Worm (Caenorhabditis elegans) whole organism, late embryonic: ENCODE results near the gene srh-270.

ENCODE experiments used
- C08G9.2 ChIP-seq: sonication (generic microtip); optimal IDR thresholded peaks from 2 replicates; lab custom pipeline; 2016; ENCODE audit warnings: mild to moderate bottlenecking, missing genetic modification characterization, moderate library complexity, missing compliant biosample characterization
- C38D4.7 ChIP-seq: fragments of 200-800 bp; sonication (Bioruptor generic); optimal IDR thresholded peaks from 2 replicates; lab custom pipeline; 2018; ENCODE audit warnings: mild to moderate bottlenecking, missing genetic modification characterization, moderate library complexity, missing compliant biosample characterization
- K09A11.1 ChIP-seq: sonication (generic microtip); optimal IDR thresholded peaks from 2 replicates; lab custom pipeline; 2017; ENCODE audit warnings: antibody characterized with exemption, mild to moderate bottlenecking, missing genetic modification characterization, missing compliant biosample characterization; ENCODE audit not compliant: insufficient read depth
- T23F11.4 ChIP-seq: fragments of 200-800 bp; sonication (Bioruptor generic); optimal IDR thresholded peaks from 2 replicates; lab custom pipeline; 2018; ENCODE audit warnings: mild to moderate bottlenecking, missing genetic modification characterization, missing compliant biosample characterization
- Y22D7AL.16 ChIP-seq: sonication (generic microtip); optimal IDR thresholded peaks from 2 replicates; lab custom pipeline; 2016; ENCODE audit warnings: missing genetic modification characterization, missing compliant biosample characterization
- ahr-1 ChIP-seq: sonication (generic microtip); optimal IDR thresholded peaks from 2 replicates; lab custom pipeline; 2016; ENCODE audit warnings: missing genetic modification characterization, missing compliant biosample characterization
- ama-1 ChIP-seq: fragments of 150-350 bp; optimal IDR thresholded peaks from 2 replicates; lab custom pipeline; 2014
- ceh-18 ChIP-seq: sonication (generic microtip); optimal IDR thresholded peaks from 2 replicates; lab custom pipeline; 2016; ENCODE audit warnings: missing genetic modification characterization, missing compliant biosample characterization
- ceh-19 ChIP-seq: fragments of 200-800 bp; sonication (Bioruptor generic); optimal IDR thresholded peaks from 2 replicates; lab custom pipeline; 2018; ENCODE audit warnings: mild to moderate bottlenecking, missing genetic modification characterization, missing compliant biosample characterization
- ceh-2 ChIP-seq: sonication (generic microtip); optimal IDR thresholded peaks from 2 replicates; lab custom pipeline; 2016; ENCODE audit warnings: missing genotype, missing genetic modification characterization, missing compliant biosample characterization
- ceh-22 ChIP-seq: sonication (generic microtip); optimal IDR thresholded peaks from 2 replicates; lab custom pipeline; 2017; ENCODE audit warnings: missing biosample characterization, missing genetic modification characterization
- ceh-24 ChIP-seq: sonication (generic microtip); optimal IDR thresholded peaks from 2 replicates; lab custom pipeline; 2016; ENCODE audit warnings: mild to moderate bottlenecking, missing genetic modification characterization, missing compliant biosample characterization
- ceh-31 ChIP-seq: sonication (generic microtip); optimal IDR thresholded peaks from 2 replicates; lab custom pipeline; 2016; ENCODE audit warnings: missing genetic modification characterization, missing compliant biosample characterization
- ceh-45 ChIP-seq: fragments of 200-800 bp; sonication (Bioruptor generic); IDR thresholded peaks from 2 replicates; pipeline ENCODE4 v1.3.6; 2022; ENCODE audit warnings: missing genetic modification reagents, missing genetic modification characterization, missing compliant biosample characterization
- dmd-4 ChIP-seq: sonication (generic microtip); optimal IDR thresholded peaks from 2 replicates; lab custom pipeline; 2016; ENCODE audit warnings: borderline replicate concordance, missing genetic modification characterization, missing compliant biosample characterization
- elt-2 ChIP-seq: sonication (generic microtip); optimal IDR thresholded peaks from 2 replicates; lab custom pipeline; 2016; ENCODE audit warnings: missing genetic modification reagents, missing genetic modification characterization, missing compliant biosample characterization
- fkh-6 ChIP-seq: sonication (generic microtip); optimal IDR thresholded peaks from 2 replicates; lab custom pipeline; 2016; ENCODE audit warnings: missing genetic modification characterization, missing compliant biosample characterization
- gmeb-2 ChIP-seq: sonication (generic microtip); optimal IDR thresholded peaks from 2 replicates; lab custom pipeline; 2016; ENCODE audit warnings: missing genetic modification characterization, inconsistent platforms, missing compliant biosample characterization
- hlh-13 ChIP-seq: fragments of 200-800 bp; sonication (Bioruptor generic); optimal IDR thresholded peaks from 2 replicates; lab custom pipeline; 2018; ENCODE audit warnings: mild to moderate bottlenecking, missing genetic modification characterization, missing compliant biosample characterization
- hlh-15 ChIP-seq: sonication (generic microtip); optimal IDR thresholded peaks from 2 replicates; lab custom pipeline; 2016; ENCODE audit warnings: missing genetic modification characterization, missing compliant biosample characterization
- hlh-30 ChIP-seq: sonication (generic microtip); optimal IDR thresholded peaks from 2 replicates; lab custom pipeline; 2017; ENCODE audit warnings: antibody characterized with exemption, missing genetic modification characterization, missing compliant biosample characterization; ENCODE audit not compliant: insufficient read depth
- lim-6 ChIP-seq: sonication (generic microtip); optimal IDR thresholded peaks from 2 replicates; lab custom pipeline; 2016; ENCODE audit warnings: missing genetic modification characterization, missing compliant biosample characterization
- madf-2 ChIP-seq: sonication (generic microtip); optimal IDR thresholded peaks from 2 replicates; lab custom pipeline; 2017; ENCODE audit warnings: missing genetic modification characterization, missing compliant biosample characterization
- nhr-11 ChIP-seq: fragments of 150-350 bp; optimal IDR thresholded peaks from 2 replicates; lab custom pipeline; 2014; ENCODE audit warnings: missing biosample characterization, missing genetic modification characterization
- nhr-232 ChIP-seq: sonication (generic microtip); optimal IDR thresholded peaks from 2 replicates; lab custom pipeline; 2016; ENCODE audit warnings: missing genetic modification characterization, missing compliant biosample characterization
- npax-4 ChIP-seq: sonication (generic microtip); optimal IDR thresholded peaks from 2 replicates; lab custom pipeline; 2016; ENCODE audit warnings: missing genetic modification characterization, missing compliant biosample characterization
- pax-1 ChIP-seq: fragments of 150-350 bp; optimal IDR thresholded peaks from 2 replicates; lab custom pipeline; 2014; ENCODE audit warnings: missing biosample characterization, missing genetic modification characterization
- pha-2 ChIP-seq: sonication (generic microtip); optimal IDR thresholded peaks from 2 replicates; lab custom pipeline; 2017; ENCODE audit warnings: mild to moderate bottlenecking, missing genetic modification characterization, missing compliant biosample characterization
- ref-2 ChIP-seq: sonication (generic microtip); optimal IDR thresholded peaks from 2 replicates; lab custom pipeline; 2016; ENCODE audit warnings: missing genetic modification characterization, missing compliant biosample characterization
- sdc-2 ChIP-seq: sonication (generic microtip); optimal IDR thresholded peaks from 2 replicates; lab custom pipeline; 2016; ENCODE audit warnings: missing genotype, missing genetic modification characterization, missing compliant biosample characterization
- syd-9 ChIP-seq: sonication (generic microtip); optimal IDR thresholded peaks from 2 replicates; lab custom pipeline; 2016; ENCODE audit warnings: mild to moderate bottlenecking, missing genetic modification characterization, moderate library complexity, missing compliant biosample characterization
- tbx-7 ChIP-seq: sonication (generic microtip); optimal IDR thresholded peaks from 2 replicates; lab custom pipeline; 2016; ENCODE audit warnings: missing genotype, missing genetic modification characterization, missing compliant biosample characterization
- ttx-3 ChIP-seq: sonication (generic microtip); optimal IDR thresholded peaks from 2 replicates; lab custom pipeline; 2016; ENCODE audit warnings: missing genetic modification reagents, missing genetic modification characterization, missing compliant biosample characterization
- unc-42 ChIP-seq: sonication (generic microtip); optimal IDR thresholded peaks from 2 replicates; lab custom pipeline; 2016; ENCODE audit warnings: missing genotype, missing genetic modification characterization, missing compliant biosample characterization
- ztf-16 ChIP-seq: sonication (generic microtip); optimal IDR thresholded peaks from 2 replicates; lab custom pipeline; 2017; ENCODE audit warnings: missing genetic modification characterization, missing compliant biosample characterization

The srh-270 gene

ce11 chrV:2855473-2855872 is 5.9 kb downstream of the srh-270 start, which contains the start of gene srj-57:
Gene srj-57, minus strand, starts transcription at chrV:2855573.
- TF ChIP-seq ama-1 (lab: Kevin White, UChicago) (no peak), npax-4 (tag; lab: Kevin White, UChicago) (no peak), hlh-13 (GFP tag; lab: Kevin White, UChicago) (no peak), C08G9.2 (tag; lab: Kevin White, UChicago) (no peak), unc-42 (tag; lab: Kevin White, UChicago) (no peak), ceh-24 (tag; lab: Kevin White, UChicago) (no peak), hlh-30 (tag; lab: Kevin White, UChicago) (no peak), ref-2 (tag; lab: Kevin White, UChicago) (no peak), ceh-31 (tag; lab: Kevin White, UChicago) (no peak), fkh-6 (tag; lab: Kevin White, UChicago) (no peak), C38D4.7 (no peak)

DNA sequence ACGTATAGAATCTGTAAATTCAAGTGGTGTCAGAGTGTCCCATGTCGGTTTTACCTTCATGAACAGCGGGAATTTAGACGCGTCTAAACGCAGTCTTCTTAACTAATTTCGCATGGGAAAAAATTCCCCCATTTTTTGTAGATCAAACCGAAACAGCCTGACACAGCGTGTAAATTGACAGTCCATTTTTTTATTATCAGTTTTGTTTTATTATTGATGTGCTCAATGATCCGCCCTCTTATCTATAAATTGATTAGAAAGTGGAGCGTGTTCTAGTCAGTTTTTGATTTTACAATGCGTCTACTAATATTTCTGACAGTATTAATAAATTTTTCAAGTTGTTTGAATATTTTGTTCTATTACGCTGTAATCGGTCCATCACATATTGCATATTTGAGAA is 12.3 kb downstream of the srh-270 start, which contains the start of gene ugt-53:
Gene ugt-53 (plus strand): TSS at position 273 of the 400 bp plus-strand sequence.
- peak; percentile 6 for TF ChIP-seq elt-2 (tag; lab: Kevin White, UChicago)
- TF ChIP-seq ztf-16, result no peak
- TF ChIP-seq, all 69 proteins: peak for 1

DNA sequence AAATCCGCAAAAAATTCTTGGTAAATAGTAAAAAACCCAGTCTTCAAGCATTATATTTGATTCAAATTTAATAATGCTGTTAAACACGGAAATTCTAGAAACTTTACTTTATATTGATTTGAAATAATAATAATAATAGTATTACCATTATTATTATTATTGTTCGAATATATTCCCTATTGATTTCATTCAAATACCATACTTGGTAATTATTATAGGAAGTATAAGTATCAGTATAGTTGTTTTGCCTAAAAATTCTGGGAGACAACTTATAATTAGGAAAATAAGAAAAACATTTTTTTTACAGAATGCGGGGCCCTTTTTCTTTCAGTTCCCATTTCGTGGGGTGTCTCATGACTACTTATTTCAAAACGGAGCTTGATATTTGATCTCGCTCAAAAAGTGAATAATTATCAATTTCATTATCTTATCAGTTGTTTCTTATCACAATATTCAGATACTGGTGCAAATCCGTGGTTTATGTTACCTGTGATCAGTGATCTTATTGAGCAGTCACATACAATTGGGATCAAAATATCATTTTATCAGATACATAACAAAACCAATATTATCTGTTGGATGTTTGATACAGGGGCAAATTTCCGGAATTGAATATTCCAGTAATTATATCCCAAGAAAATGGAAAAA is 13.0 kb downstream of the srh-270 start, which contains the start of gene srj-49:
Gene srj-49 (minus strand): TSS at position 51 of the 648 bp plus-strand sequence.
- TF ChIP-seq gmeb-2 (tag; lab: Kevin White, UChicago), result no peak
- TF ChIP-seq elt-2 (tag; lab: Kevin White, UChicago), result peak; percentile 86
- TF ChIP-seq, all 69 proteins: peak for 1

DNA sequence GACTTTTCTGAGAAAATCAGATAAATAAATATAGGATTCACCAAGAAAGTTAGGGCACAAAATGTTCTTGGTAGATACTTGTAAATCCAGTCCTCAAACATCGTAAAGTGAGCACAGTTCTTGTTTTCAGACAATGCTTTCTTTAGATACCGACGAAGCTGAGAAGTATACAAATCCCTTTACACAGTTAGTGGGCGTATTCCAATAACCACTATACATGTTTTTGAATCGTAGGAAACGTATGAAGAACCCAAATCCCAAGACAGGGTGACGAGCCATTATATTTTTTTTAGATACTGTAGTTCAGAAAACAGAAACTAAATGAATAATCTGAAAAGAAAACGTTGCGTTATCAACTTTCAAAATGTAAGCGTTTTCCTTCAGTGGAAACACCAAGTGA is 15.6 kb downstream of the srh-270 start, which contains the start of gene srj-44:
Gene srj-44 (minus strand): TSS at position 101 of the 400 bp plus-strand sequence.
- no peak for TF ChIP-seq K09A11.1
- no peak for TF ChIP-seq ceh-45
- TF ChIP-seq syd-9 (tag; lab: Kevin White, UChicago), result no peak
- no peak for TF ChIP-seq Y22D7AL.16
- TF ChIP-seq ceh-2 (tag; lab: Kevin White, UChicago), result no peak
- TF ChIP-seq lim-6, result no peak
- no peak for TF ChIP-seq sdc-2 (tag; lab: Kevin White, UChicago)
- TF ChIP-seq nhr-232 (tag; lab: Kevin White, UChicago), result no peak
- TF ChIP-seq, all 69 proteins: peak for 0

DNA sequence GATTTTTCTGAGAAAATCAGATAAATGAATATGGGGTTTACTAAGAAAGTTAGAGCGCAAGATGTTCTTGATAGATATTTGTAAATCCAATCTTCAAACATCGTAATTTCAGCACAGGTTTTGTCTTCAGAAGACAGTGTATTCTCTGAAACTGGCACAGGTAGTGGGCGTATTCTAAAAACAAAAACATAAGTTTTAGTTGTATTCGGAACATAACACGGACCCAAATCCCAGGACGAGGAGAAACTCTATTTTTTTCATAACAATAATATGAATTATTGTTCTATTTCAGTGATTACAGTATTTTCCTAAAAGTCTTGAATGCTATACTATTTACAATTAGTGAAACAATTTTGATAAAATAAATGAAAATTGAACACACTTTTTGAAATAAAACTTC is 24.9 kb downstream of the srh-270 start, which contains the start of gene srj-45:
Gene srj-45 (minus strand): TSS at position 101 of the 400 bp plus-strand sequence.
- TF ChIP-seq ceh-24 (tag; lab: Kevin White, UChicago), result no peak
- no peak for TF ChIP-seq ceh-45
- TF ChIP-seq hlh-30 (tag; lab: Kevin White, UChicago), result no peak
- no peak for TF ChIP-seq ceh-19 (GFP tag; lab: Kevin White, UChicago)
- TF ChIP-seq, all 69 proteins: peak for 0

DNA sequence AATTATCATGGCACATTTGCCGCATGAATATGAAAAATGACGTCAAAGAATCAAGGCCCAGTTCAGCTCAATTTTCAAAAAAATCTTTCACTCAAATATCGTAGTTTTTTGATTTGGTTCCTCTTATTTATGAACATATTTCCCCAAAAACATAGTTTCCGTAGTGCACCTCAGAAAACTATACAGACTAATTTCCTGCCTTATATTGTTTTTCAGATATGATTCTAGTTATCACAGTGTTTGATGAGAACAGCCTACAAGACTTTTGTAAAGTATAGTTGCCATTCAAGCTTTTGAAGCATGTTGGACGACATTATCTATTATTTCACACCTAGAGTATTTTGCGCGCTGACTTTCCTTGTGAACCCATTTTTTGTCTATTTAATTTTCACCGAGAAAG is 28.7 kb downstream of the srh-270 start, which contains the start of gene srj-50:
Gene srj-50 (plus strand): TSS at position 301 of the 400 bp plus-strand sequence.
- TF ChIP-seq madf-2 (tag; lab: Kevin White, UChicago), result no peak
- no peak for TF ChIP-seq ceh-22 (tag; lab: Kevin White, UChicago)
- TF ChIP-seq ceh-18 (tag; lab: Kevin White, UChicago), result no peak
- TF ChIP-seq dmd-4, result no peak
- TF ChIP-seq ceh-45, result no peak
- TF ChIP-seq pha-2 (tag; lab: Kevin White, UChicago), result no peak
- TF ChIP-seq T23F11.4 (GFP tag; lab: Kevin White, UChicago), result no peak
- no peak for TF ChIP-seq tbx-7 (tag; lab: Kevin White, UChicago)
- no peak for TF ChIP-seq hlh-15 (tag; lab: Kevin White, UChicago)
- no peak for TF ChIP-seq ahr-1 (tag; lab: Kevin White, UChicago)
- TF ChIP-seq ceh-19 (GFP tag; lab: Kevin White, UChicago), result no peak
- TF ChIP-seq ttx-3, result no peak
- TF ChIP-seq pax-1 (tag; lab: Kevin White, UChicago), result no peak
- TF ChIP-seq nhr-11, result no peak
- TF ChIP-seq, all 69 proteins: peak for 0
